Worm (Caenorhabditis elegans) whole organism, mixed stage, embryonic: ENCODE data around the gene C50F4.16.

Experiments used
- nhr-237 ChIP-seq: fragments of 150-350 bp; optimal IDR thresholded peaks from 2 replicates; lab custom pipeline; 2014; ENCODE audit warnings: missing biosample characterization, missing genetic modification characterization
- pha-4 ChIP-seq: fragments of 150-350 bp; optimal IDR thresholded peaks from 2 replicates; lab custom pipeline; 2018; ENCODE audit warnings: missing biosample characterization, missing genetic modification reagents, missing genetic modification characterization
- snpc-4 ChIP-seq: fragments of 150-350 bp; optimal IDR thresholded peaks from 2 replicates; lab custom pipeline; 2014; ENCODE audit warnings: missing biosample characterization, missing genetic modification characterization

ce11 chrV:9550313-9550712, 8.9 kb upstream of the C50F4.16 start, which contains the start of gene ehbp-1:
- TF ChIP-seq nhr-237 (tag; lab: Kevin White, UChicago) (no peak), pha-4 (tag; lab: Kevin White, UChicago) (no peak), snpc-4 (tag; lab: Kevin White, UChicago) (no peak)
